Fruit fly (Drosophila melanogaster): Measurements from ENCODE around the gene CG1271.

The CG1271 gene

dm6 chr3L:3042150-3043049 is 9.9 kb upstream of the CG1271 start, which contains the start of gene Prx4 (continued):
- TF ChIP-seq CG14441 (GFP tag; IDR thresholded peaks at IDR 0.05) (peak; percentile 78), E2f1 (GFP tag; IDR thresholded peaks at IDR 0.05) (peak; percentile 69), bowl (GFP tag; IDR thresholded peaks at IDR 0.05) (peak; percentile 37; the same call in 1 of the 2 replicates), CG9727 (GFP tag; optimal IDR thresholded peaks at IDR 0.05) (peak; percentile 68), dpn (GFP tag; optimal IDR thresholded peaks at IDR 0.05) (peak; percentile 15 to 60), Oli (tag; optimal IDR thresholded peaks at IDR 0.05) (peak; percentile 74), Abd-B (GFP tag; optimal IDR thresholded peaks at IDR 0.05) (peak; percentile 32), kah (GFP tag; optimal IDR thresholded peaks at IDR 0.05) (peak; percentile 19), sim (GFP tag; IDR thresholded peaks at IDR 0.05) (no peak), CG17829 (tag; optimal IDR thresholded peaks at IDR 0.05) (peak; percentile 60), Drgx (GFP tag; IDR thresholded peaks at IDR 0.05) (peak; percentile 81), Adf1 (GFP tag; IDR thresholded peaks at IDR 0.05) (peak; percentile 17; the same call in 1 of the 2 replicates), Myb (GFP tag; optimal IDR thresholded peaks at IDR 0.05) (no peak), CG4360 (GFP tag; IDR thresholded peaks at IDR 0.05) (0 out of 2 replicates have a peak, but pooled peaks have one; percentile 49), CG7271 (tag; optimal IDR thresholded peaks at IDR 0.05) (no peak), chm (GFP tag; IDR thresholded peaks at IDR 0.05) (peak; percentile 69), Ravus (GFP tag; IDR thresholded peaks at IDR 0.05) (peak; percentile 19), CG11456 (GFP tag; IDR thresholded peaks at IDR 0.05) (peak; percentile 81), CG3163 (GFP tag; optimal IDR thresholded peaks at IDR 0.05) (no peak), tx (GFP tag; optimal IDR thresholded peaks at IDR 0.05) (no peak), CG4854 (GFP tag; optimal IDR thresholded peaks at IDR 0.05) (no peak), otp (GFP tag; IDR thresholded peaks at IDR 0.05) (peak; percentile 59; the same call in 1 of the 3 replicates), mld (GFP tag; IDR thresholded peaks at IDR 0.05; ENCODE audit: partially characterized antibody) (no peak), sc (optimal IDR thresholded peaks at IDR 0.05) (no peak), sc (GFP tag; optimal IDR thresholded peaks at IDR 0.05) (peak; percentile 17), ind (GFP tag; optimal IDR thresholded peaks at IDR 0.05) (peak; percentile 59), CG34224 (GFP tag; IDR thresholded peaks at IDR 0.05; ENCODE audit: partially characterized antibody) (no peak), CG3726 (GFP tag; IDR thresholded peaks at IDR 0.05) (peak; percentile 71; the same call in 2 of the 3 replicates), CG5245 (GFP tag; optimal IDR thresholded peaks at IDR 0.05) (peak; percentile 42), CG8478 (optimal IDR thresholded peaks at IDR 0.05) (no peak), cad (GFP tag; optimal IDR thresholded peaks at IDR 0.05) (no peak), ttk (GFP tag; IDR thresholded peaks at IDR 0.05) (peak; percentile 71), tll (GFP tag; optimal IDR thresholded peaks at IDR 0.05) (no peak), Dll (GFP tag; IDR thresholded peaks at IDR 0.05; ENCODE audit: partially characterized antibody) (no peak), jigr1 (GFP tag; IDR thresholded peaks at IDR 0.05) (0 out of 3 replicates have a peak, but pooled peaks have one; percentile 22), CG9437 (GFP tag; optimal IDR thresholded peaks at IDR 0.05) (peak; percentile 31), peb (GFP tag; IDR thresholded peaks at IDR 0.05) (peak; percentile 41; the same call in 1 of the 2 replicates), CTCF (GFP tag; optimal IDR thresholded peaks at IDR 0.05) (peak; percentile 9), Hr3 (GFP tag; optimal IDR thresholded peaks at IDR 0.05) (peak; percentile 57), CG14710 (tag; optimal IDR thresholded peaks at IDR 0.05) (peak; percentile 25), bigmax (GFP tag; optimal IDR thresholded peaks at IDR 0.05) (no peak), CG31224 (GFP tag; IDR thresholded peaks at IDR 0.05) (peak; percentile 51), CG2712 (tag; optimal IDR thresholded peaks at IDR 0.05) (peak; percentile 76), CG1529 (GFP tag; optimal IDR thresholded peaks at IDR 0.05) (peak; percentile 32), aop (GFP tag; IDR thresholded peaks at IDR 0.05) (no peak), H15 (GFP tag; IDR thresholded peaks at IDR 0.05) (peak; percentile 57; the same call in 2 of the 3 replicates), CG18011 (GFP tag; optimal IDR thresholded peaks at IDR 0.05) (peak; percentile 15), CG11560 (tag; IDR thresholded peaks at IDR 0.05) (peak; percentile 54; the same call in 2 of the 3 replicates), CG6175 (GFP tag; IDR thresholded peaks at IDR 0.05) (0 out of 3 replicates have a peak, but pooled peaks have one; percentile 9), NFAT (GFP tag; IDR thresholded peaks at IDR 0.05) (peak; percentile 69)
